Fruit fly (Drosophila melanogaster) whole organism, prepupa: ENCODE results near the gene Clic.

Experiments used
- CG10631 ChIP-seq: fragments of 200-800 bp; sonication (Bioruptor generic); optimal IDR thresholded peaks from 2 replicates; lab custom pipeline; 2016; ENCODE audit warnings: missing biosample characterization, missing genetic modification characterization
- CG15336 ChIP-seq: fragments of 200-800 bp; sonication (Bioruptor generic); IDR thresholded peaks from 2 replicates; pipeline ENCODE4 v1.3.6; 2022; ENCODE audit warnings: missing biosample characterization, missing genetic modification characterization
- CG31627 ChIP-seq: fragments of 200-800 bp; sonication (Bioruptor generic); optimal IDR thresholded peaks from 3 replicates; lab custom pipeline; 2016; ENCODE audit warnings: missing biosample characterization, missing genetic modification characterization
- CG34406 ChIP-seq: fragments of 200-800 bp; sonication (Bioruptor generic); optimal IDR thresholded peaks from 3 replicates; lab custom pipeline; 2016; ENCODE audit warnings: missing biosample characterization, missing genetic modification characterization
- CG4318 ChIP-seq: fragments of 200-800 bp; sonication (Bioruptor generic); optimal IDR thresholded peaks from 3 replicates; lab custom pipeline; 2017; ENCODE audit warnings: missing biosample characterization, mild to moderate bottlenecking, missing genetic modification characterization
- CG6163 ChIP-seq: fragments of 200-800 bp; sonication (Bioruptor generic); IDR thresholded peaks from 3 replicates; pipeline ENCODE4 v1.3.6; 2022; ENCODE audit warnings: missing biosample characterization, missing genetic modification characterization
- CG6792 ChIP-seq: fragments of 200-800 bp; sonication (Bioruptor generic); optimal IDR thresholded peaks from 3 replicates; lab custom pipeline; 2016; ENCODE audit warnings: missing biosample characterization, missing genetic modification characterization
- CG6808 ChIP-seq: fragments of 200-800 bp; sonication (Bioruptor generic); optimal IDR thresholded peaks from 3 replicates; lab custom pipeline; 2017; ENCODE audit warnings: missing biosample characterization, missing genetic modification characterization, mild to moderate bottlenecking, moderate library complexity, missing genetic modification reagents
- CG6854 ChIP-seq: fragments of 200-800 bp; sonication (Bioruptor generic); optimal IDR thresholded peaks from 2 replicates; lab custom pipeline; 2017; ENCODE audit warnings: missing biosample characterization, mild to moderate bottlenecking, missing genetic modification characterization
- CG8632 ChIP-seq: fragments of 200-800 bp; sonication (Bioruptor generic); optimal IDR thresholded peaks from 3 replicates; lab custom pipeline; 2016; ENCODE audit warnings: missing biosample characterization, missing genetic modification characterization
- Eip75B ChIP-seq: fragments of 200-800 bp; sonication (Bioruptor generic); optimal IDR thresholded peaks from 3 replicates; lab custom pipeline; 2016; ENCODE audit warnings: missing biosample characterization, missing genetic modification characterization
- Eip78C ChIP-seq: fragments of 200-800 bp; sonication (Bioruptor generic); peaks from one replicate; lab custom pipeline; 2016; ENCODE audit warnings: missing biosample characterization, missing genetic modification characterization
- Ets21C ChIP-seq: fragments of 200-800 bp; sonication (Bioruptor generic); optimal IDR thresholded peaks from 3 replicates; lab custom pipeline; 2016; ENCODE audit warnings: missing biosample characterization, missing genetic modification characterization
- Hr39 ChIP-seq: fragments of 200-800 bp; sonication (Bioruptor generic); optimal IDR thresholded peaks from 2 replicates; lab custom pipeline; 2016; ENCODE audit warnings: missing biosample characterization, missing genetic modification characterization
- Hr4 ChIP-seq: fragments of 200-800 bp; sonication (Bioruptor generic); optimal IDR thresholded peaks from 3 replicates; lab custom pipeline; 2016; ENCODE audit warnings: missing biosample characterization, missing genetic modification characterization
- Lpt ChIP-seq: fragments of 200-800 bp; sonication (Bioruptor generic); optimal IDR thresholded peaks from 3 replicates; lab custom pipeline; 2016; ENCODE audit warnings: missing biosample characterization, missing genetic modification characterization
- Smox ChIP-seq: fragments of 200-800 bp; sonication (Bioruptor generic); optimal IDR thresholded peaks from 3 replicates; lab custom pipeline; 2016; ENCODE audit warnings: missing biosample characterization, missing genetic modification characterization
- Sox102F ChIP-seq: fragments of 200-800 bp; sonication (Bioruptor generic); optimal IDR thresholded peaks from 2 replicates; lab custom pipeline; 2016; ENCODE audit warnings: missing biosample characterization, mild to moderate bottlenecking, missing genetic modification characterization
- Sox14 ChIP-seq: fragments of 200-800 bp; sonication (Bioruptor generic); optimal IDR thresholded peaks from 3 replicates; lab custom pipeline; 2016; ENCODE audit warnings: missing biosample characterization, missing genetic modification characterization
- acj6 ChIP-seq: fragments of 200-800 bp; sonication (Bioruptor generic); optimal IDR thresholded peaks from 3 replicates; lab custom pipeline; 2016; ENCODE audit warnings: missing biosample characterization, missing genetic modification characterization
- cyc ChIP-seq: fragments of 200-800 bp; sonication (Bioruptor generic); optimal IDR thresholded peaks from 3 replicates; lab custom pipeline; 2016; ENCODE audit warnings: missing biosample characterization, missing genetic modification characterization
- dac ChIP-seq: fragments of 200-800 bp; sonication (Bioruptor generic); optimal IDR thresholded peaks from 2 replicates; lab custom pipeline; 2017; ENCODE audit warnings: missing biosample characterization, mild to moderate bottlenecking, missing genetic modification characterization
- dsx ChIP-seq: fragments of 200-800 bp; optimal IDR thresholded peaks from 3 replicates; lab custom pipeline; 2019; ENCODE audit warnings: missing biosample characterization, mild to moderate bottlenecking, missing genetic modification characterization, moderate library complexity; ENCODE audit not compliant: poor library complexity, severe bottlenecking
- eg ChIP-seq: fragments of 200-800 bp; sonication (Bioruptor generic); IDR thresholded peaks from 3 replicates; pipeline ENCODE4 v1.3.6; 2022; ENCODE audit warnings: missing biosample characterization, missing genetic modification characterization
- esn ChIP-seq: fragments of 200-800 bp; sonication (Bioruptor generic); optimal IDR thresholded peaks from 2 replicates; lab custom pipeline; 2016; ENCODE audit warnings: missing biosample characterization, mild to moderate bottlenecking, missing genetic modification characterization, moderate library complexity
- fkh ChIP-seq: fragments of 200-800 bp; sonication (Bioruptor generic); optimal IDR thresholded peaks from 3 replicates; lab custom pipeline; 2017; ENCODE audit warnings: missing biosample characterization, mild to moderate bottlenecking, missing genetic modification characterization, moderate library complexity
- lz ChIP-seq: fragments of 200-800 bp; sonication (Bioruptor generic); optimal IDR thresholded peaks from 3 replicates; lab custom pipeline; 2016; ENCODE audit warnings: missing biosample characterization, missing genetic modification characterization
- net ChIP-seq: fragments of 200-800 bp; sonication (Bioruptor generic); optimal IDR thresholded peaks from 3 replicates; lab custom pipeline; 2016; ENCODE audit warnings: missing biosample characterization, missing genetic modification characterization
- pdm3 ChIP-seq: fragments of 200-800 bp; sonication (Bioruptor generic); optimal IDR thresholded peaks from 3 replicates; lab custom pipeline; 2016; ENCODE audit warnings: missing biosample characterization, missing genetic modification characterization
- salr ChIP-seq, 2 experiments: fragments of 200-800 bp; sonication (Bioruptor generic); optimal IDR thresholded peaks; 3 replicates each; lab custom pipeline; 2016 to 2018; ENCODE audit warnings: missing biosample characterization in 2 of 2, missing genetic modification characterization in 2 of 2, mild to moderate bottlenecking in 1 of 2
- ss ChIP-seq, 2 experiments: fragments of 200-800 bp; sonication (Bioruptor generic); optimal IDR thresholded peaks; 2 replicates in 1 of 2; 3 replicates in 1 of 2; lab custom pipeline; 2017 to 2018; ENCODE audit warnings: mild to moderate bottlenecking in 2 of 2, missing biosample characterization in 2 of 2, missing genetic modification characterization in 2 of 2, moderate library complexity in 1 of 2
- svp ChIP-seq: fragments of 200-800 bp; sonication (Bioruptor generic); peaks from one replicate; lab custom pipeline; 2016; ENCODE audit warnings: missing biosample characterization, missing genetic modification characterization
- topi ChIP-seq: fragments of 200-800 bp; sonication (Bioruptor generic); optimal IDR thresholded peaks from 3 replicates; lab custom pipeline; 2016; ENCODE audit warnings: missing biosample characterization, missing genetic modification characterization
- vri ChIP-seq: fragments of 200-800 bp; sonication (Bioruptor generic); optimal IDR thresholded peaks from 3 replicates; lab custom pipeline; 2016; ENCODE audit warnings: missing biosample characterization, mild to moderate bottlenecking, missing genetic modification characterization

Clic gene

DNA sequence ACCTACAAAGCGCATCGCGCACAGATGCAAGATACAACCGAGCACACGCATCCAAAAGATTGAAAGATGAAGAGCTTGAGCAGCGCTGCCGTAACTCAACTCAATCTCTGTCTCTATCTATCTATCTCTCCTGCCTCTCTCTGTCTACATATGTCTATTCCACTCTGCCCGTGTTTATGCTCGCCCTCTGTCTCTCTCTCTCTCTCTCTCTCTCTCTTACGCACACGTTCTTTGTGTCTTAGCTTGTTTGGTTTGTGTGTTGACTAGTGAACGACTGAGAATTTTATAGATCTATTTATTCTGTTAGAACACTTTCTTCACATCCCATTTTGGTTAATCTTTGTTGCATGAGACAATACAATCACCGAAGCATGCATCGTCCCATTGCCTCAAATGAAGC lies 16.6 kb downstream of the Clic start:
- TF ChIP-seq esn (GFP tag; lab: Kevin White, UChicago) (no peak), fkh (GFP tag; lab: Kevin White, UChicago) (peak; percentile 83)

DNA sequence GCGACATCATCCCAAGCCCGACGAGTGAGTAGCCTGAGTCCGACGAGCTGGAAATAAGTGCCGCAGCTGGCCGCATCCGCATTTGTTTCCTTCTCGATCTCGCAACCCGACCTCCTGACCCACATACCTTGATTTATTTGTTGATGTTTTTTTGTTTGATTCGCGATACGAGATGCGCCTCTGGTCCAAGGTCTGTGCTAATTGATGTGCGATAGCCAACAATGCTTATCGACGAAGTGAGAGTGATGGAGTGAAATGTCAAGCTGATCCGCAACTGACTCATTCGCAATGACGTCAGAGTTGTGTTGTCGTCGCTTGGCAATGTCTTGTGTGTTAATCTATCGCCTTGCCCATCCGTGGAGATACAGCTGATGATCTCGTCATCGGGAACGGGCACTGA lies 17.7 kb downstream of the Clic start:
- TF ChIP-seq CG8632 (GFP tag; lab: Kevin White, UChicago), result no peak
- peak; percentile 95 for TF ChIP-seq svp (GFP tag; lab: Kevin White, UChicago)

DNA sequence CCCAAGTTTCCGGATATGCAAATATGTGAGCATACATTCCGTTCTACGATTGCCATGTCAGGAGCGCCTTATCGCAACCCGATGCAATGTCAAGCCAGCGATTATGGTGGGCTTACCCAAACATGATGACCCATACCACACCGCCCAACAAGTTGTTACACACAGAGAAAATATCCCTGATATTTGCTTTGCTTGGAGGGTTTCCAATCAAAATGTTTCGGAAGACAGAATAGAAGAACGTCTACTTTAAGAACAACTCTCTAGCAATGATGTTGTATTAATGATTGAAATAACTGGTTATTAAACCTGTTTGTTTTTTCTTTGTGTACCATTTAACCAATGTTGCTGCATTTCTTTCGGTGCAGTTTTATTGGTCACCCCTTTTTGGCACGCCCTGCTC lies 21.4 kb downstream of the Clic start:
- no peak for TF ChIP-seq CG4318 (GFP tag; lab: Kevin White, UChicago)
- peak; percentile 22 for TF ChIP-seq Sox102F (GFP tag; lab: Kevin White, UChicago)
- TF ChIP-seq CG6163 (GFP tag; lab: Robert Waterston, UW), result no peak; the same call in 2 of the 3 replicates
- TF ChIP-seq topi (GFP tag; lab: Kevin White, UChicago), result no peak
- peak; percentile 14 for TF ChIP-seq lz
- TF ChIP-seq CG15336 (GFP tag; lab: Robert Waterston, UW), result no peak
- TF ChIP-seq eg, result no peak
- TF ChIP-seq Ets21C (GFP tag; lab: Kevin White, UChicago), result peak; percentile 7
- peak; percentile 71 for TF ChIP-seq svp (GFP tag; lab: Kevin White, UChicago)
- no peak for TF ChIP-seq Hr4 (GFP tag; lab: Kevin White, UChicago)
- no peak for TF ChIP-seq pdm3 (GFP tag; lab: Kevin White, UChicago)
- TF ChIP-seq Eip75B (GFP tag; lab: Kevin White, UChicago), result no peak
- TF ChIP-seq CG6854 (GFP tag; lab: Kevin White, UChicago), result no peak
- peak; percentile 40 for TF ChIP-seq esn (GFP tag; lab: Kevin White, UChicago)
- TF ChIP-seq acj6, result peak; percentile 11
- no peak for TF ChIP-seq Smox (GFP tag; lab: Kevin White, UChicago)
- TF ChIP-seq CG34406 (GFP tag; lab: Kevin White, UChicago), result peak; percentile 6
- peak; percentile 26 for TF ChIP-seq cyc
- peak; percentile 6 for TF ChIP-seq CG10631
- TF ChIP-seq Eip78C (GFP tag; lab: Kevin White, UChicago), result peak; percentile 63
- no peak for TF ChIP-seq salr (GFP tag; optimal IDR thresholded peaks at IDR 0.05; lab: Kevin White, UChicago)
- peak; percentile 24 for TF ChIP-seq CG31627 (GFP tag; lab: Kevin White, UChicago)
- TF ChIP-seq net, result peak; percentile 12
- peak; percentile 4 for TF ChIP-seq CG6792 (GFP tag; lab: Kevin White, UChicago)
- TF ChIP-seq Hr39 (GFP tag; lab: Kevin White, UChicago), result peak; percentile 24
- TF ChIP-seq Sox14, result peak; percentile 12

DNA sequence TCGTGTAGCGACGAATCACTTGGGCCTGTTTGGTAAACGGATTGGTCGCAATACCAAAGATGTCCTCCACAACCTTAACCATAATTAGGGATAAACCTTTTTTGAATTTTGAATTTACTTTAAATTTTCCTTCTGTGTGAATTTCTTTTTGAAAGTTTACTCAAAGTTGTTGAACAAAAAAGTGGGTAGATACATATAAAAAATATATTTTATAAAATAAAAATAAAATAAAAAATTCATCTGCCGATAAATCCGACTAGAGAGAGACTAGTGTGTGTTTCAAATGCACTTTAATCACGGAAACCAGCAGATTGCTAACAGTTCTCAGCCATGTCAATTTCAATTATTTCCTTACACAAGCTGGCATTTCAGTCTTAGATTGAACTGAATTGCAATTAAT lies 24.6 kb downstream of the Clic start, which contains the start of gene CG10996:
Gene CG10996, minus strand, starts transcription at position 101 of the 400 bp plus-strand sequence.
- TF ChIP-seq Lpt (GFP tag; lab: Kevin White, UChicago) (no peak), CG31627 (GFP tag; lab: Kevin White, UChicago) (no peak), CG6854 (GFP tag; lab: Kevin White, UChicago) (no peak)
- TF ChIP-seq, all 60 proteins: peak for 0

DNA sequence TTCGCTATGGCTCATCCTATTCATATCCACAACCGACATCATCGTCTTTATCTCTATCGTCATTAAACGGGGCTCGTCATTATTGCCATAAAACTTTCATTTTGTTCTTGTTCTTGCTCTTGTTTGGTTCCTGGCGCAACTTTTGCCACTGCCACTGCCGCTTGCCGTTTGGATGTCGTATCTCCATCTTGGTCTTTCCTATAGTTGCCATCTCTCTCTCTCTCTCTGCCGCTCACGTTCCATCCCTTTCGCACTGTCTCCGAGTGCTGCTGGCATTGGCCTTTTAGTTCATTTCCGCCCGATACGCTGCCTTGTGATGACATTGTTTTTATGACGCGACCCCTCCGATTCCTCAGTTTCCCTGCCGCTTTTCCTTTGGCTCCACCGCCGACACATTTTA lies 29.6 kb downstream of the Clic start:
- TF ChIP-seq dac (GFP tag; lab: Kevin White, UChicago) (no peak), Eip78C (GFP tag; lab: Kevin White, UChicago) (peak; percentile 11), CG6808 (GFP tag; lab: Kevin White, UChicago) (no peak), CG6854 (GFP tag; lab: Kevin White, UChicago) (no peak), vri (no peak), ss (GFP tag; optimal IDR thresholded peaks at IDR 0.05; lab: Kevin White, UChicago) (no peak), Hr4 (GFP tag; lab: Kevin White, UChicago) (no peak), svp (GFP tag; lab: Kevin White, UChicago) (peak; percentile 17), dsx (GFP tag; lab: Kevin White, UChicago) (no peak)
